Fruit fly (Drosophila melanogaster) whole organism, prepupa: ENCODE results near the gene Pdp1.

ENCODE experiments used
- Blimp-1 ChIP-seq: fragments of 200-800 bp; sonication (Bioruptor generic); optimal IDR thresholded peaks from 3 replicates; lab custom pipeline; 2017; ENCODE audit warnings: missing biosample characterization, missing genetic modification characterization, mild to moderate bottlenecking, moderate library complexity, missing genetic modification reagents
- CG11762 ChIP-seq: fragments of 200-800 bp; sonication (Bioruptor generic); optimal IDR thresholded peaks from 3 replicates; lab custom pipeline; 2016; ENCODE audit warnings: missing biosample characterization, missing genetic modification characterization; ENCODE audit not compliant: insufficient read depth
- CG3919 ChIP-seq: fragments of 200-800 bp; sonication (Bioruptor generic); optimal IDR thresholded peaks from 3 replicates; lab custom pipeline; 2016; ENCODE audit warnings: missing biosample characterization, missing genetic modification characterization
- CG4318 ChIP-seq: fragments of 200-800 bp; sonication (Bioruptor generic); optimal IDR thresholded peaks from 3 replicates; lab custom pipeline; 2017; ENCODE audit warnings: missing biosample characterization, mild to moderate bottlenecking, missing genetic modification characterization
- CG8119 ChIP-seq: fragments of 200-800 bp; sonication (Bioruptor generic); IDR thresholded peaks from 3 replicates; pipeline ENCODE4 v1.3.6; 2022; ENCODE audit warnings: missing biosample characterization, missing genetic modification characterization
- CG8319 ChIP-seq: fragments of 200-800 bp; sonication (Bioruptor generic); optimal IDR thresholded peaks from 3 replicates; lab custom pipeline; 2016; ENCODE audit warnings: missing biosample characterization, missing genetic modification characterization
- Ets96B ChIP-seq: fragments of 200-800 bp; optimal IDR thresholded peaks from 2 replicates; lab custom pipeline; 2019; ENCODE audit warnings: missing biosample characterization, mild to moderate bottlenecking, missing genetic modification characterization, moderate library complexity
- Met ChIP-seq: fragments of 200-800 bp; sonication (Bioruptor generic); optimal IDR thresholded peaks from 3 replicates; lab custom pipeline; 2016; ENCODE audit warnings: missing biosample characterization, missing genetic modification characterization
- Sox102F ChIP-seq: fragments of 200-800 bp; sonication (Bioruptor generic); optimal IDR thresholded peaks from 2 replicates; lab custom pipeline; 2016; ENCODE audit warnings: missing biosample characterization, mild to moderate bottlenecking, missing genetic modification characterization
- eg ChIP-seq: fragments of 200-800 bp; sonication (Bioruptor generic); IDR thresholded peaks from 3 replicates; pipeline ENCODE4 v1.3.6; 2022; ENCODE audit warnings: missing biosample characterization, missing genetic modification characterization
- lz ChIP-seq: fragments of 200-800 bp; sonication (Bioruptor generic); optimal IDR thresholded peaks from 3 replicates; lab custom pipeline; 2016; ENCODE audit warnings: missing biosample characterization, missing genetic modification characterization
- ss ChIP-seq, 2 experiments: fragments of 200-800 bp; sonication (Bioruptor generic); optimal IDR thresholded peaks; 2 replicates in 1 of 2; 3 replicates in 1 of 2; lab custom pipeline; 2017 to 2018; ENCODE audit warnings: mild to moderate bottlenecking in 2 of 2, missing biosample characterization in 2 of 2, missing genetic modification characterization in 2 of 2, moderate library complexity in 1 of 2
- topi ChIP-seq: fragments of 200-800 bp; sonication (Bioruptor generic); optimal IDR thresholded peaks from 3 replicates; lab custom pipeline; 2016; ENCODE audit warnings: missing biosample characterization, missing genetic modification characterization

DNA sequence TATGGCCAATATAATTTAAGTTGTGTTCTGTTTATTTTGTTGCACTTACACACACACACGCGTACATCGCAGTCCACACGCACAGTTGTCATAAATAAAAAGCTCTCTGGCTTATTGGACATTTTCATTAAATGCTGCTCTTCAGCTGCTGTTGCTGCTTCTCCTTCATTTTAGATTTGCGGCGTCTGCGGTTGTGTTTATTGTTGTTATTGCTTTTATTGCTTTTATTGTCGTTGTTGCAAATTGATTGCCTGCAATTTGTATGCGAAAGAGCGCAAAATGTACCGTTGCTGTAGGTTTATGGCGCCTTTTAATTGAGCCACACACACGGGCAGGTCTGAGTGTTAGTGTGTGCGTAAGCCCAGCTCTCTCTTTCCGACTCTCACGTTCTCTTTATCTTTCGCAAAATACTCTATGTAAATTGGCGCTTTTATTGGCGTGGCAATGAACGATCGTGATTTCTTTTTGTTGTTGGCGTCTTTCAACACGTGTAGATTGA, 3.9 kb downstream of the Pdp1 start:
- no peak for TF ChIP-seq Sox102F (GFP tag; lab: Kevin White, UChicago)
- TF ChIP-seq CG3919 (GFP tag; lab: Kevin White, UChicago): no peak
- TF ChIP-seq CG8319 (GFP tag; lab: Kevin White, UChicago): no peak
- TF ChIP-seq Blimp-1 (GFP tag; lab: Kevin White, UChicago): no peak
- no peak for TF ChIP-seq topi
- no peak for TF ChIP-seq CG11762 (GFP tag; lab: Kevin White, UChicago)
- no peak for TF ChIP-seq lz (GFP tag; lab: Kevin White, UChicago)
- TF ChIP-seq Ets96B (tag; lab: Kevin White, UChicago): no peak
- TF ChIP-seq CG4318 (GFP tag; lab: Kevin White, UChicago): no peak
- no peak for TF ChIP-seq Met (GFP tag; lab: Kevin White, UChicago)
- no peak for TF ChIP-seq ss (GFP tag; optimal IDR thresholded peaks at IDR 0.05; lab: Kevin White, UChicago)
- no peak for TF ChIP-seq eg (GFP tag; lab: Robert Waterston, UW)
- TF ChIP-seq CG8119 (GFP tag; lab: Robert Waterston, UW): no peak
